Fruit fly (Drosophila melanogaster) whole organism, embryonic: ENCODE measurements around the gene CG13484.
A peak's percentile ranks its signal among the peaks of the same experiment; 100 is the strongest.

Source experiments
- Aef1 ChIP-seq: fragments of 200-800 bp; sonication (Bioruptor generic); IDR thresholded peaks from 3 replicates; pipeline ENCODE4 v1.3.6; 2022; ENCODE audit warnings: missing biosample characterization, missing genetic modification characterization
- Antp ChIP-seq: fragments of 200-800 bp; sonication (Bioruptor generic); optimal IDR thresholded peaks from 3 replicates; lab custom pipeline; 2016; ENCODE audit warnings: missing biosample characterization, missing genetic modification characterization
- B-H2 ChIP-seq: fragments of 200-800 bp; sonication (Bioruptor generic); optimal IDR thresholded peaks from 2 replicates; lab custom pipeline; 2018; ENCODE audit warnings: missing biosample characterization, mild to moderate bottlenecking, missing genetic modification characterization
- CG10267 ChIP-seq: fragments of 200-800 bp; sonication (Bioruptor generic); optimal IDR thresholded peaks from 2 replicates; lab custom pipeline; 2018; ENCODE audit warnings: missing biosample characterization, mild to moderate bottlenecking, missing genetic modification characterization, moderate library complexity
- CG10654 ChIP-seq: fragments of 200-800 bp; sonication (Bioruptor generic); optimal IDR thresholded peaks from 2 replicates; lab custom pipeline; 2016; ENCODE audit warnings: missing biosample characterization, missing genetic modification characterization
- CG12391 ChIP-seq: fragments of 200-800 bp; sonication (Bioruptor generic); optimal IDR thresholded peaks from 3 replicates; lab custom pipeline; 2018; ENCODE audit warnings: missing biosample characterization, mild to moderate bottlenecking, missing genetic modification characterization, moderate library complexity
- CG14014 ChIP-seq: fragments of 200-800 bp; sonication (Bioruptor generic); IDR thresholded peaks from 2 replicates; pipeline ENCODE4 v1.3.6; 2022; ENCODE audit warnings: missing biosample characterization, missing genetic modification characterization
- CG14050 ChIP-seq: fragments of 200-800 bp; sonication (Bioruptor generic); IDR thresholded peaks from 3 replicates; pipeline ENCODE4 v1.3.6; 2022; ENCODE audit warnings: missing biosample characterization, missing genetic modification characterization
- CG14860 ChIP-seq: fragments of 200-800 bp; sonication (Bioruptor generic); IDR thresholded peaks from 3 replicates; pipeline ENCODE4 v1.3.6; 2022; ENCODE audit warnings: missing biosample characterization, missing genetic modification characterization; ENCODE audit not compliant: partially characterized antibody
- CG17612 ChIP-seq: fragments of 200-800 bp; sonication (Bioruptor generic); IDR thresholded peaks from 2 replicates; pipeline ENCODE4 v1.3.6; 2022; ENCODE audit warnings: missing biosample characterization, missing genetic modification characterization
- CG1832 ChIP-seq: fragments of 200-800 bp; sonication (Bioruptor generic); optimal IDR thresholded peaks from 2 replicates; lab custom pipeline; 2017; ENCODE audit warnings: missing biosample characterization, mild to moderate bottlenecking, missing genetic modification characterization, inconsistent platforms
- CG18599 ChIP-seq: fragments of 200-800 bp; sonication (Bioruptor generic); optimal IDR thresholded peaks from 3 replicates; lab custom pipeline; 2017; ENCODE audit warnings: missing biosample characterization, missing genetic modification characterization, mild to moderate bottlenecking, moderate library complexity, missing genetic modification reagents
- CG2712 ChIP-seq: fragments of 200-800 bp; optimal IDR thresholded peaks from 3 replicates; lab custom pipeline; 2019; ENCODE audit warnings: missing biosample characterization, mild to moderate bottlenecking, missing genetic modification characterization, moderate library complexity
- CG30020 ChIP-seq: fragments of 200-800 bp; optimal IDR thresholded peaks from 2 replicates; lab custom pipeline; 2019; ENCODE audit warnings: missing biosample characterization, mild to moderate bottlenecking, missing genetic modification characterization, moderate library complexity
- CG30403 ChIP-seq: fragments of 200-800 bp; sonication (Bioruptor generic); optimal IDR thresholded peaks from 3 replicates; lab custom pipeline; 2016; ENCODE audit warnings: missing biosample characterization, missing genetic modification characterization
- CG3065 ChIP-seq: fragments of 200-800 bp; sonication (Bioruptor generic); optimal IDR thresholded peaks from 2 replicates; lab custom pipeline; 2016; ENCODE audit warnings: missing biosample characterization, missing genetic modification characterization
- CG5245 ChIP-seq: fragments of 200-800 bp; sonication (Bioruptor generic); optimal IDR thresholded peaks from 3 replicates; lab custom pipeline; 2016; ENCODE audit warnings: missing biosample characterization, missing genetic modification characterization
- CG8388 ChIP-seq: fragments of 200-800 bp; sonication (Bioruptor generic); optimal IDR thresholded peaks from 2 replicates; lab custom pipeline; 2019; ENCODE audit warnings: missing biosample characterization, mild to moderate bottlenecking, missing genetic modification characterization, moderate library complexity
- CG8765 ChIP-seq: fragments of 200-800 bp; sonication (Bioruptor generic); IDR thresholded peaks from 2 replicates; pipeline ENCODE4 v1.3.6; 2022; ENCODE audit warnings: missing biosample characterization, missing genetic modification characterization
- CG9437 ChIP-seq: fragments of 200-800 bp; sonication (Bioruptor generic); optimal IDR thresholded peaks from 2 replicates; lab custom pipeline; 2018; ENCODE audit warnings: missing biosample characterization, mild to moderate bottlenecking, missing genetic modification characterization
- Chrac-16 ChIP-seq: fragments of 200-800 bp; sonication (Bioruptor generic); optimal IDR thresholded peaks from 3 replicates; lab custom pipeline; 2016; ENCODE audit warnings: missing biosample characterization, missing genetic modification characterization
- Doc2 ChIP-seq: fragments of 200-800 bp; sonication (Bioruptor generic); IDR thresholded peaks from 2 replicates; pipeline ENCODE4 v1.3.6; 2022; ENCODE audit warnings: missing biosample characterization, missing genetic modification characterization
- Drgx ChIP-seq: fragments of 200-800 bp; sonication (Bioruptor generic); IDR thresholded peaks from 2 replicates; pipeline ENCODE4 v1.3.6; 2022; ENCODE audit warnings: missing biosample characterization, missing genetic modification characterization
- Hmr ChIP-seq: fragments of 200-800 bp; sonication (Bioruptor generic); optimal IDR thresholded peaks from 3 replicates; lab custom pipeline; 2017; ENCODE audit warnings: mild to moderate bottlenecking, missing biosample characterization, missing genetic modification reagents, missing genetic modification characterization
- Hr78 ChIP-seq, 2 experiments: fragments of 200-800 bp in 1 of 2; fragments of >200 bp in 1 of 2; sonication (Bioruptor generic) in 1 of 2; optimal IDR thresholded peaks; 2 replicates each; lab custom pipeline; 2017 to 2019; ENCODE audit warnings: missing biosample characterization in 2 of 2, missing genetic modification characterization in 2 of 2, mild to moderate bottlenecking in 1 of 2, moderate library complexity in 1 of 2
- Kr ChIP-seq: fragments of 200-800 bp; sonication (Bioruptor generic); optimal IDR thresholded peaks from 2 replicates; lab custom pipeline; 2017; ENCODE audit warnings: missing biosample characterization, mild to moderate bottlenecking, missing genetic modification characterization
- MTF-1 ChIP-seq: fragments of 200-800 bp; sonication (Bioruptor generic); optimal IDR thresholded peaks from 2 replicates; lab custom pipeline; 2018; ENCODE audit warnings: missing biosample characterization, mild to moderate bottlenecking, missing genetic modification characterization, borderline replicate concordance
- NC2α ChIP-seq: fragments of 200-800 bp; sonication (Bioruptor generic); optimal IDR thresholded peaks from 2 replicates; lab custom pipeline; 2016; ENCODE audit warnings: missing biosample characterization, missing genetic modification characterization
- Optix ChIP-seq: fragments of 200-800 bp; sonication (Bioruptor generic); IDR thresholded peaks from 3 replicates; pipeline ENCODE4 v1.3.6; 2022; ENCODE audit warnings: missing biosample characterization, missing genetic modification characterization
- Side ChIP-seq: fragments of 200-800 bp; sonication (Bioruptor generic); optimal IDR thresholded peaks from 2 replicates; lab custom pipeline; 2016; ENCODE audit warnings: missing biosample characterization, missing genetic modification characterization
- Sox100B ChIP-seq: fragments of 200-800 bp; sonication (Bioruptor generic); optimal IDR thresholded peaks from 3 replicates; lab custom pipeline; 2018; ENCODE audit warnings: missing biosample characterization, mild to moderate bottlenecking, missing genetic modification characterization
- aop ChIP-seq: fragments of 200-800 bp; sonication (Bioruptor generic); IDR thresholded peaks from 2 replicates; pipeline ENCODE4 v1.3.6; 2022; ENCODE audit warnings: missing biosample characterization, missing genetic modification characterization
- cg ChIP-seq: fragments of 200-800 bp; sonication (Bioruptor generic); optimal IDR thresholded peaks from 3 replicates; lab custom pipeline; 2019; ENCODE audit warnings: missing biosample characterization, mild to moderate bottlenecking, missing genetic modification characterization, moderate library complexity
- chif ChIP-seq, 2 experiments: fragments of 200-800 bp; sonication (Bioruptor generic); optimal IDR thresholded peaks; 3 replicates each; lab custom pipeline; 2016; ENCODE audit warnings: missing biosample characterization in 2 of 2, missing genetic modification characterization in 2 of 2
- chn ChIP-seq: fragments of 200-800 bp; sonication (Bioruptor generic); optimal IDR thresholded peaks from 2 replicates; lab custom pipeline; 2016; ENCODE audit warnings: missing biosample characterization, missing genetic modification characterization
- da ChIP-seq: fragments of 200-800 bp; sonication (Bioruptor generic); optimal IDR thresholded peaks from 2 replicates; lab custom pipeline; 2016; ENCODE audit warnings: missing biosample characterization, missing genetic modification characterization
- eyg ChIP-seq: fragments of 200-800 bp; sonication (Bioruptor generic); optimal IDR thresholded peaks from 3 replicates; lab custom pipeline; 2016; ENCODE audit warnings: missing biosample characterization, missing genetic modification characterization
- fu2 ChIP-seq: fragments of 200-800 bp; sonication (Bioruptor generic); optimal IDR thresholded peaks from 2 replicates; lab custom pipeline; 2016; ENCODE audit warnings: missing biosample characterization, missing genetic modification characterization
- grau ChIP-seq: fragments of 200-800 bp; optimal IDR thresholded peaks from 3 replicates; lab custom pipeline; 2019; ENCODE audit warnings: missing biosample characterization, mild to moderate bottlenecking, missing genetic modification characterization, moderate library complexity
- gro ChIP-seq: fragments of 200-800 bp; sonication (Bioruptor generic); optimal IDR thresholded peaks from 2 replicates; lab custom pipeline; 2016; ENCODE audit warnings: missing biosample characterization, missing genetic modification characterization
- gsb-n ChIP-seq: fragments of 200-800 bp; sonication (Bioruptor generic); optimal IDR thresholded peaks from 3 replicates; lab custom pipeline; 2018; ENCODE audit warnings: missing biosample characterization, mild to moderate bottlenecking, missing genetic modification characterization
- ham ChIP-seq: fragments of 200-800 bp; sonication (Bioruptor generic); IDR thresholded peaks from 2 replicates; pipeline ENCODE4 v1.3.6; 2022; ENCODE audit warnings: missing biosample characterization, missing genetic modification characterization
- luna ChIP-seq: fragments of 200-800 bp; sonication (Bioruptor generic); optimal IDR thresholded peaks from 2 replicates; lab custom pipeline; 2016; ENCODE audit warnings: missing biosample characterization, missing genetic modification characterization
- oc ChIP-seq: fragments of 200-800 bp; sonication (Bioruptor generic); optimal IDR thresholded peaks from 2 replicates; lab custom pipeline; 2018; ENCODE audit warnings: missing biosample characterization, mild to moderate bottlenecking, missing genetic modification characterization, moderate library complexity
- onecut ChIP-seq: fragments of 200-800 bp; sonication (Bioruptor generic); IDR thresholded peaks from 2 replicates; pipeline ENCODE4 v1.3.6; 2022; ENCODE audit warnings: missing biosample characterization, missing genetic modification characterization
- rib ChIP-seq: fragments of 200-800 bp; sonication (Bioruptor generic); IDR thresholded peaks from 2 replicates; pipeline ENCODE4 v1.3.6; 2022; ENCODE audit warnings: missing biosample characterization, missing genetic modification characterization
- row ChIP-seq: fragments of 200-800 bp; sonication (Bioruptor generic); IDR thresholded peaks from 3 replicates; pipeline ENCODE4 v1.3.6; 2022; ENCODE audit warnings: missing biosample characterization, missing genetic modification characterization
- sim ChIP-seq: fragments of 200-800 bp; sonication (Bioruptor generic); IDR thresholded peaks from 2 replicates; pipeline ENCODE4 v1.3.6; 2022; ENCODE audit warnings: missing biosample characterization, missing genetic modification characterization
- ttk ChIP-seq: fragments of 200-800 bp; sonication (Bioruptor generic); IDR thresholded peaks from 2 replicates; pipeline ENCODE4 v2.1.2; 2022; ENCODE audit warnings: missing biosample characterization, missing genetic modification characterization
- vvl ChIP-seq: fragments of 200-800 bp; sonication (Bioruptor generic); IDR thresholded peaks from 2 replicates; pipeline ENCODE4 v1.3.6; 2022; ENCODE audit warnings: missing biosample characterization, missing genetic modification characterization
- wdn ChIP-seq: fragments of 200-800 bp; sonication (Bioruptor generic); IDR thresholded peaks from 2 replicates; pipeline ENCODE4 v1.3.6; 2022; ENCODE audit warnings: missing biosample characterization, missing genetic modification characterization
- zen ChIP-seq: fragments of 200-800 bp; sonication (Bioruptor generic); optimal IDR thresholded peaks from 3 replicates; lab custom pipeline; 2018; ENCODE audit warnings: missing biosample characterization, mild to moderate bottlenecking, missing genetic modification characterization, moderate library complexity

CG13484 gene

dm6 chr3L:14004041-14004407 is 48.9 kb downstream of the CG13484 start (continued):
- TF ChIP-seq cg (GFP tag; lab: Kevin White, UChicago) (peak; percentile 91), CG3065 (GFP tag; lab: Kevin White, UChicago) (no peak), CG1832 (GFP tag; lab: Kevin White, UChicago) (peak; percentile 86), aop (GFP tag; lab: Robert Waterston, UW) (no peak), CG14050 (GFP tag; lab: Robert Waterston, UW) (no peak), row (no peak; the same call in 2 of the 3 replicates), CG9437 (GFP tag; lab: Kevin White, UChicago) (no peak), rib (GFP tag; lab: Robert Waterston, UW) (peak; percentile 98), vvl (peak; percentile 37; the same call in 1 of the 2 replicates), Side (GFP tag; lab: Kevin White, UChicago) (peak; percentile 2), CG12391 (tag; lab: Kevin White, UChicago) (no peak), CG14860 (GFP tag; lab: Robert Waterston, UW) (no peak), gsb-n (tag; lab: Kevin White, UChicago) (no peak), eyg (GFP tag; lab: Kevin White, UChicago) (no peak), NC2α (GFP tag; lab: Kevin White, UChicago) (no peak), Drgx (GFP tag; lab: Robert Waterston, UW) (peak; percentile 37; the same call in 1 of the 2 replicates), fu2 (GFP tag; lab: Kevin White, UChicago) (no peak), Kr (GFP tag; lab: Kevin White, UChicago) (no peak), MTF-1 (peak; percentile 64), CG10267 (tag; lab: Kevin White, UChicago) (peak; percentile 2), chn (GFP tag; lab: Kevin White, UChicago) (no peak), wdn (GFP tag; lab: Robert Waterston, UW) (peak; percentile 33; the same call in 1 of the 2 replicates), CG8765 (no peak), CG2712 (no peak), Chrac-16 (GFP tag; lab: Kevin White, UChicago) (no peak), Hmr (GFP tag; lab: Kevin White, UChicago) (peak; percentile 41), CG18599 (GFP tag; lab: Kevin White, UChicago) (peak; percentile 24), Hr78 (GFP tag; optimal IDR thresholded peaks at IDR 0.05; lab: Kevin White, UChicago) (no peak), Doc2 (GFP tag; lab: Robert Waterston, UW) (no peak), CG30403 (GFP tag; lab: Kevin White, UChicago) (no peak), CG5245 (GFP tag; lab: Kevin White, UChicago) (no peak), Sox100B (GFP tag; lab: Kevin White, UChicago) (no peak), gro (GFP tag; lab: Kevin White, UChicago) (no peak), chif (GFP tag; optimal IDR thresholded peaks at IDR 0.05; lab: Kevin White, UChicago) (no peak), CG17612 (no peak), B-H2 (GFP tag; lab: Kevin White, UChicago) (peak; percentile 74), onecut (peak; percentile 22; the same call in 1 of the 2 replicates), ttk (GFP tag; lab: Robert Waterston, UW) (no peak), Antp (GFP tag; lab: Kevin White, UChicago) (no peak), ham (GFP tag; lab: Robert Waterston, UW) (no peak), zen (tag; lab: Kevin White, UChicago) (no peak), grau (tag; lab: Kevin White, UChicago) (peak; percentile 20), CG10654 (GFP tag; lab: Kevin White, UChicago) (no peak), CG30020 (tag; lab: Kevin White, UChicago) (peak; percentile 4), CG14014 (GFP tag; lab: Robert Waterston, UW) (no peak), CG8388 (GFP tag; lab: Kevin White, UChicago) (no peak), luna (GFP tag; lab: Kevin White, UChicago) (no peak), oc (tag; lab: Kevin White, UChicago) (peak; percentile 12), sim (GFP tag; lab: Robert Waterston, UW) (no peak), Aef1 (GFP tag; lab: Robert Waterston, UW) (no peak), Optix (GFP tag; lab: Robert Waterston, UW) (no peak), da (GFP tag; lab: Kevin White, UChicago) (no peak)
